Worm (Caenorhabditis elegans) whole organism, L2 larva: Measurements from ENCODE around the gene calf-1.

ENCODE experiments used
- F13H6.1 ChIP-seq: sonication (generic microtip); optimal IDR thresholded peaks from 2 replicates; lab custom pipeline; 2016; ENCODE audit warnings: missing genetic modification characterization, missing compliant biosample characterization
- R02D3.7 ChIP-seq: fragments of 150-350 bp; optimal IDR thresholded peaks from 2 replicates; lab custom pipeline; 2014; ENCODE audit warnings: missing biosample characterization, missing genetic modification characterization
- Y55F3AM.14 ChIP-seq: fragments of 200-800 bp; sonication (Bioruptor generic); optimal IDR thresholded peaks from 2 replicates; lab custom pipeline; 2018; ENCODE audit warnings: mild to moderate bottlenecking, missing genetic modification characterization, missing compliant biosample characterization
- ZK546.5 ChIP-seq: sonication (generic microtip); optimal IDR thresholded peaks from 2 replicates; lab custom pipeline; 2017; ENCODE audit warnings: missing biosample characterization, missing genetic modification characterization
- alr-1 ChIP-seq: fragments of 150-350 bp; optimal IDR thresholded peaks from 2 replicates; lab custom pipeline; 2014; ENCODE audit warnings: missing biosample characterization, missing genetic modification characterization
- aly-2 ChIP-seq: fragments of 150-350 bp; optimal IDR thresholded peaks from 2 replicates; lab custom pipeline; 2014; ENCODE audit warnings: missing biosample characterization, missing genetic modification characterization
- ama-1 ChIP-seq: fragments of 150-350 bp; optimal IDR thresholded peaks from 2 replicates; lab custom pipeline; 2018; ENCODE audit warnings: inconsistent platforms
- blmp-1 ChIP-seq: sonication (generic microtip); optimal IDR thresholded peaks from 2 replicates; lab custom pipeline; 2017; ENCODE audit warnings: missing genetic modification characterization, mild to moderate bottlenecking, missing compliant biosample characterization, antibody characterized with exemption, moderate library complexity; ENCODE audit not compliant: insufficient read depth
- ceh-16 ChIP-seq: fragments of 150-350 bp; optimal IDR thresholded peaks from 2 replicates; lab custom pipeline; 2014; ENCODE audit warnings: missing biosample characterization, missing genetic modification characterization
- ceh-82 ChIP-seq: fragments of 150-350 bp; optimal IDR thresholded peaks from 2 replicates; lab custom pipeline; 2014; ENCODE audit warnings: missing biosample characterization, missing genetic modification characterization
- crh-2 ChIP-seq: sonication (generic microtip); optimal IDR thresholded peaks from 2 replicates; lab custom pipeline; 2017; ENCODE audit warnings: missing biosample characterization, missing genetic modification characterization
- elt-1 ChIP-seq: fragments of 150-350 bp; optimal IDR thresholded peaks from 2 replicates; lab custom pipeline; 2014; ENCODE audit warnings: missing biosample characterization, missing genetic modification characterization
- elt-3 ChIP-seq: sonication (generic microtip); optimal IDR thresholded peaks from 2 replicates; lab custom pipeline; 2017; ENCODE audit warnings: missing biosample characterization, missing genetic modification characterization
- fos-1 ChIP-seq: fragments of 150-350 bp; optimal IDR thresholded peaks from 2 replicates; lab custom pipeline; 2014; ENCODE audit warnings: missing biosample characterization, missing genetic modification characterization
- gmeb-1 ChIP-seq: fragments of 150-350 bp; optimal IDR thresholded peaks from 2 replicates; lab custom pipeline; 2014; ENCODE audit warnings: missing biosample characterization, missing genetic modification characterization
- lin-39 ChIP-seq: fragments of 150-350 bp; optimal IDR thresholded peaks from 2 replicates; lab custom pipeline; 2014; ENCODE audit warnings: missing biosample characterization, missing genetic modification reagents, missing genetic modification characterization
- lsy-2 ChIP-seq, 2 experiments: fragments of 150-350 bp in 1 of 2; sonication (generic microtip) in 1 of 2; optimal IDR thresholded peaks; 2 replicates each; lab custom pipeline; 2014 to 2017; ENCODE audit warnings: missing biosample characterization in 2 of 2, missing genetic modification characterization in 2 of 2
- mbf-1 ChIP-seq: sonication (generic microtip); optimal IDR thresholded peaks from 2 replicates; lab custom pipeline; 2017; ENCODE audit warnings: missing biosample characterization, missing genetic modification characterization
- mdl-1 ChIP-seq, 2 experiments: fragments of 150-350 bp in 1 of 2; sonication (generic microtip) in 1 of 2; optimal IDR thresholded peaks; 2 replicates each; lab custom pipeline; 2017; ENCODE audit warnings: missing biosample characterization in 2 of 2, missing genetic modification characterization in 2 of 2
- nhr-10 ChIP-seq: sonication (generic microtip); optimal IDR thresholded peaks from 2 replicates; lab custom pipeline; 2017; ENCODE audit warnings: missing biosample characterization, missing genetic modification characterization
- nhr-11 ChIP-seq: fragments of 150-350 bp; optimal IDR thresholded peaks from 2 replicates; lab custom pipeline; 2014; ENCODE audit warnings: missing biosample characterization, missing genetic modification characterization
- nhr-12 ChIP-seq: fragments of 150-350 bp; optimal IDR thresholded peaks from 2 replicates; lab custom pipeline; 2014; ENCODE audit warnings: missing biosample characterization, missing genetic modification characterization
- nhr-129 ChIP-seq: fragments of 150-350 bp; optimal IDR thresholded peaks from 2 replicates; lab custom pipeline; 2014; ENCODE audit warnings: missing biosample characterization, missing genetic modification characterization
- nhr-21 ChIP-seq: fragments of 150-350 bp; optimal IDR thresholded peaks from 2 replicates; lab custom pipeline; 2014; ENCODE audit warnings: missing biosample characterization, missing genetic modification characterization
- nhr-23 ChIP-seq: fragments of 150-350 bp; optimal IDR thresholded peaks from 2 replicates; lab custom pipeline; 2014; ENCODE audit warnings: missing biosample characterization, missing genetic modification reagents, missing genetic modification characterization
- nhr-237 ChIP-seq: fragments of 150-350 bp; optimal IDR thresholded peaks from 2 replicates; lab custom pipeline; 2014; ENCODE audit warnings: missing biosample characterization, missing genetic modification characterization
- nhr-25 ChIP-seq: fragments of 150-350 bp; sonication (generic microtip); optimal IDR thresholded peaks from 3 replicates; lab custom pipeline; 2014; ENCODE audit warnings: missing biosample characterization, missing genetic modification characterization
- sem-4 ChIP-seq: fragments of 150-350 bp; optimal IDR thresholded peaks from 2 replicates; lab custom pipeline; 2014; ENCODE audit warnings: missing biosample characterization, missing genetic modification reagents, missing genetic modification characterization
- sma-9 ChIP-seq, 2 experiments: fragments of 150-350 bp in 1 of 2; sonication (generic microtip) in 1 of 2; optimal IDR thresholded peaks; 2 replicates each; lab custom pipeline; 2014 to 2016; ENCODE audit warnings: missing genetic modification characterization in 2 of 2, mild to moderate bottlenecking in 1 of 2, missing biosample characterization in 1 of 2, missing compliant biosample characterization in 1 of 2, missing genetic modification reagents in 1 of 2, moderate library complexity in 1 of 2
- snpc-4 ChIP-seq: fragments of 150-350 bp; optimal IDR thresholded peaks from 2 replicates; lab custom pipeline; 2014; ENCODE audit warnings: missing biosample characterization, missing genetic modification characterization
- unc-39 ChIP-seq: fragments of 150-350 bp; optimal IDR thresholded peaks from 2 replicates; lab custom pipeline; 2014; ENCODE audit warnings: missing biosample characterization, missing genetic modification characterization
- unc-62 ChIP-seq: fragments of 150-350 bp; optimal IDR thresholded peaks from 2 replicates; lab custom pipeline; 2014; ENCODE audit warnings: missing biosample characterization, missing genetic modification reagents, missing genetic modification characterization
- zag-1 ChIP-seq: fragments of 150-350 bp; optimal IDR thresholded peaks from 2 replicates; lab custom pipeline; 2014; ENCODE audit warnings: missing biosample characterization, missing genetic modification characterization
- ztf-1 ChIP-seq: fragments of 200-800 bp; sonication (Bioruptor generic); conservative IDR thresholded peaks from 2 replicates; pipeline ENCODE4 v1.3.6; 2022; ENCODE audit warnings: missing genetic modification characterization, missing compliant biosample characterization
- ztf-11 ChIP-seq: sonication (generic microtip); optimal IDR thresholded peaks from 2 replicates; lab custom pipeline; 2017; ENCODE audit warnings: missing biosample characterization, missing genetic modification characterization

Gene calf-1

ce11 chrV:20504997-20505396, 26.1 kb upstream of the calf-1 start, which contains the start of gene Y38H6C.4:
Gene Y38H6C.4 (minus strand): TSS chrV:20505097.
- TF ChIP-seq Y55F3AM.14 (GFP tag; lab: Kevin White, UChicago) (no peak), nhr-12 (tag; lab: Kevin White, UChicago) (no peak), nhr-25 (tag; lab: Kevin White, UChicago) (no peak), snpc-4 (tag; lab: Kevin White, UChicago) (no peak), unc-62 (no peak), nhr-11 (tag; lab: Kevin White, UChicago) (no peak), elt-3 (tag; lab: Kevin White, UChicago) (no peak), lin-39 (no peak), ZK546.5 (tag; lab: Kevin White, UChicago) (no peak), nhr-129 (tag; lab: Kevin White, UChicago) (no peak), unc-39 (no peak), alr-1 (tag; lab: Kevin White, UChicago) (no peak), lsy-2 (tag; optimal IDR thresholded peaks at IDR 0.05; lab: Kevin White, UChicago) (no peak), nhr-23 (tag; lab: Kevin White, UChicago) (no peak), crh-2 (no peak), nhr-21 (tag; lab: Kevin White, UChicago) (no peak)

- TF ChIP-seq unc-62 (no peak), Y55F3AM.14 (GFP tag; lab: Kevin White, UChicago) (no peak), nhr-237 (tag; lab: Kevin White, UChicago) (no peak), R02D3.7 (tag; lab: Kevin White, UChicago) (no peak), nhr-25 (tag; lab: Kevin White, UChicago) (no peak), ztf-11 (no peak), ama-1 (lab: Kevin White, UChicago) (no peak), sem-4 (no peak), aly-2 (tag; lab: Kevin White, UChicago) (no peak), nhr-23 (tag; lab: Kevin White, UChicago) (no peak), mbf-1 (no peak), fos-1 (tag; lab: Kevin White, UChicago) (no peak)
Observed at ce11 chrV:20500405-20500804, 21.5 kb upstream of the calf-1 start, which contains the start of gene dct-14. Gene dct-14 (minus strand): TSS chrV:20500505.

- TF ChIP-seq nhr-10 (tag; lab: Kevin White, UChicago) (no peak), fos-1 (tag; lab: Kevin White, UChicago) (peak; percentile 34)
Observed at ce11 chrV:20499642-20500041, 20.8 kb upstream of the calf-1 start.

- no peak for TF ChIP-seq aly-2 (tag; lab: Kevin White, UChicago)
- TF ChIP-seq mdl-1 (tag; optimal IDR thresholded peaks at IDR 0.05; lab: Kevin White, UChicago), result peak in 1 of 2 experiments; percentile 29
- TF ChIP-seq nhr-237 (tag; lab: Kevin White, UChicago), result no peak
- TF ChIP-seq mbf-1, result no peak
- TF ChIP-seq zag-1 (tag; lab: Kevin White, UChicago), result no peak
- no peak for TF ChIP-seq blmp-1 (tag; lab: Kevin White, UChicago)
- TF ChIP-seq nhr-11 (tag; lab: Kevin White, UChicago), result no peak
- TF ChIP-seq sem-4, result no peak
- no peak for TF ChIP-seq nhr-12 (tag; lab: Kevin White, UChicago)
- no peak for TF ChIP-seq snpc-4 (tag; lab: Kevin White, UChicago)
- peak; percentile 68 for TF ChIP-seq sma-9 (GFP tag; optimal IDR thresholded peaks at IDR 0.05; lab: Kevin White, UChicago)
- no peak for TF ChIP-seq sma-9 (tag; optimal IDR thresholded peaks at IDR 0.05; lab: Kevin White, UChicago)
- no peak for TF ChIP-seq ceh-82 (tag; lab: Kevin White, UChicago)
- no peak for TF ChIP-seq ceh-16 (tag; lab: Kevin White, UChicago)
- TF ChIP-seq crh-2, result peak; percentile 74
- peak; percentile 58 for TF ChIP-seq fos-1 (tag; lab: Kevin White, UChicago)
- TF ChIP-seq elt-1, result no peak
- TF ChIP-seq nhr-129 (tag; lab: Kevin White, UChicago), result no peak
- no peak for TF ChIP-seq ztf-1
- peak; percentile 15 for TF ChIP-seq gmeb-1 (tag; lab: Kevin White, UChicago)
- TF ChIP-seq F13H6.1 (tag; lab: Kevin White, UChicago), result peak; percentile 5
Observed at ce11 chrV:20498980-20499379, 20.1 kb upstream of the calf-1 start, which contains the start of gene dct-16. Gene dct-16 (minus strand): TSS chrV:20499057.
